Fruit fly (Drosophila melanogaster) whole organism, embryonic: ENCODE data around the gene nAChRbeta1.

Experiments
- Bgb ChIP-seq: fragments of 200-800 bp; sonication (Bioruptor generic); IDR thresholded peaks from 2 replicates; pipeline ENCODE4 v1.3.6; 2022; ENCODE audit warnings: missing biosample characterization, missing genetic modification characterization; ENCODE audit not compliant: partially characterized antibody
- CG10366 ChIP-seq: fragments of 200-800 bp; sonication (Bioruptor generic); IDR thresholded peaks from 2 replicates; pipeline ENCODE4 v1.3.6; 2022; ENCODE audit warnings: missing biosample characterization, missing genetic modification characterization
- CG11560 ChIP-seq: fragments of 200-800 bp; sonication (Bioruptor generic); IDR thresholded peaks from 3 replicates; pipeline ENCODE4 v1.3.6; 2022; ENCODE audit warnings: missing biosample characterization, missing genetic modification characterization
- CG12659 ChIP-seq: fragments of 200-800 bp; sonication (Bioruptor generic); optimal IDR thresholded peaks from 3 replicates; lab custom pipeline; 2017; ENCODE audit warnings: mild to moderate bottlenecking, missing biosample characterization, missing genetic modification reagents, missing genetic modification characterization
- CG15601 ChIP-seq: fragments of 200-800 bp; sonication (Bioruptor generic); optimal IDR thresholded peaks from 3 replicates; lab custom pipeline; 2019; ENCODE audit warnings: missing biosample characterization, mild to moderate bottlenecking, missing genetic modification characterization, moderate library complexity
- CG16813 ChIP-seq: fragments of 200-800 bp; sonication (Bioruptor generic); IDR thresholded peaks from 3 replicates; pipeline ENCODE4 v1.3.6; 2022; ENCODE audit warnings: missing biosample characterization, missing genetic modification characterization; ENCODE audit not compliant: partially characterized antibody
- CG17328 ChIP-seq: fragments of 200-800 bp; sonication (Bioruptor generic); IDR thresholded peaks from 2 replicates; pipeline ENCODE4 v1.3.6; 2022; ENCODE audit warnings: missing biosample characterization, missing genetic modification characterization
- CG17912 ChIP-seq: fragments of 200-800 bp; sonication (Bioruptor generic); optimal IDR thresholded peaks from 2 replicates; lab custom pipeline; 2018; ENCODE audit warnings: missing biosample characterization, mild to moderate bottlenecking, missing genetic modification characterization
- CG18764 ChIP-seq: fragments of 200-800 bp; sonication (Bioruptor generic); optimal IDR thresholded peaks from 3 replicates; lab custom pipeline; 2016; ENCODE audit warnings: missing biosample characterization, missing genetic modification characterization
- CG2678 ChIP-seq: fragments of 200-800 bp; sonication (Bioruptor generic); optimal IDR thresholded peaks from 3 replicates; lab custom pipeline; 2019; ENCODE audit warnings: missing biosample characterization, mild to moderate bottlenecking, missing genetic modification characterization, moderate library complexity
- CG7963 ChIP-seq: fragments of 200-800 bp; sonication (Bioruptor generic); IDR thresholded peaks from 3 replicates; pipeline ENCODE4 v1.3.6; 2022; ENCODE audit warnings: missing biosample characterization, missing genetic modification characterization; ENCODE audit not compliant: partially characterized antibody
- CG8944 ChIP-seq: fragments of 200-800 bp; sonication (Bioruptor generic); optimal IDR thresholded peaks from 3 replicates; lab custom pipeline; 2016; ENCODE audit warnings: missing biosample characterization, missing genetic modification characterization
- CG9609 ChIP-seq: fragments of 200-800 bp; sonication (Bioruptor generic); optimal IDR thresholded peaks from 3 replicates; lab custom pipeline; 2016; ENCODE audit warnings: missing biosample characterization, missing genetic modification characterization
- Eip74EF ChIP-seq, 2 experiments: fragments of 200-800 bp in 1 of 2; fragments of >200 bp in 1 of 2; sonication (Bioruptor generic) in 1 of 2; optimal IDR thresholded peaks; 2 replicates each; lab custom pipeline; 2017 to 2019; ENCODE audit warnings: missing biosample characterization in 2 of 2, missing genetic modification characterization in 2 of 2, mild to moderate bottlenecking in 1 of 2, moderate library complexity in 1 of 2
- Fer2 ChIP-seq: fragments of 200-800 bp; sonication (Bioruptor generic); optimal IDR thresholded peaks from 2 replicates; lab custom pipeline; 2018; ENCODE audit warnings: missing biosample characterization, mild to moderate bottlenecking, missing genetic modification characterization, moderate library complexity
- HLH3B ChIP-seq: fragments of 200-800 bp; sonication (Bioruptor generic); IDR thresholded peaks from 2 replicates; pipeline ENCODE4 v1.3.6; 2022; ENCODE audit warnings: missing biosample characterization, missing genetic modification characterization
- HLH54F ChIP-seq: fragments of 200-800 bp; sonication (Bioruptor generic); optimal IDR thresholded peaks from 3 replicates; lab custom pipeline; 2016; ENCODE audit warnings: missing biosample characterization, missing genetic modification characterization
- Hand ChIP-seq: fragments of 200-800 bp; sonication (Bioruptor generic); optimal IDR thresholded peaks from 2 replicates; lab custom pipeline; 2017; ENCODE audit warnings: mild to moderate bottlenecking, missing biosample characterization, missing genetic modification reagents, missing genetic modification characterization
- Hr78 ChIP-seq, 2 experiments: fragments of 200-800 bp in 1 of 2; fragments of >200 bp in 1 of 2; sonication (Bioruptor generic) in 1 of 2; optimal IDR thresholded peaks; 2 replicates each; lab custom pipeline; 2017 to 2019; ENCODE audit warnings: missing biosample characterization in 2 of 2, missing genetic modification characterization in 2 of 2, mild to moderate bottlenecking in 1 of 2, moderate library complexity in 1 of 2
- Lim3 ChIP-seq: fragments of 200-800 bp; sonication (Bioruptor generic); IDR thresholded peaks from 2 replicates; pipeline ENCODE4 v1.3.6; 2022; ENCODE audit warnings: missing biosample characterization, missing genetic modification characterization
- YL-1 ChIP-seq: fragments of 200-800 bp; sonication (Bioruptor generic); optimal IDR thresholded peaks from 3 replicates; lab custom pipeline; 2017; ENCODE audit warnings: missing biosample characterization, mild to moderate bottlenecking, missing genetic modification characterization
- bsh ChIP-seq, 2 experiments: fragments of 200-800 bp; sonication (Bioruptor generic); optimal IDR thresholded peaks; 2 replicates each; lab custom pipeline; 2017 to 2018; ENCODE audit warnings: mild to moderate bottlenecking in 2 of 2, missing biosample characterization in 2 of 2, missing genetic modification characterization in 2 of 2, moderate library complexity in 1 of 2
- btn ChIP-seq: fragments of 200-800 bp; sonication (Bioruptor generic); optimal IDR thresholded peaks from 2 replicates; lab custom pipeline; 2016; ENCODE audit warnings: missing biosample characterization, missing genetic modification characterization
- ci ChIP-seq: fragments of 200-800 bp; sonication (Bioruptor generic); IDR thresholded peaks from 3 replicates; pipeline ENCODE4 v1.3.6; 2022; ENCODE audit warnings: missing biosample characterization, missing genetic modification characterization
- dmrt99B ChIP-seq: fragments of 200-800 bp; sonication (Bioruptor generic); optimal IDR thresholded peaks from 2 replicates; lab custom pipeline; 2018; ENCODE audit warnings: missing biosample characterization, mild to moderate bottlenecking, missing genetic modification characterization, moderate library complexity
- fd96Cb ChIP-seq: fragments of 200-800 bp; sonication (Bioruptor generic); optimal IDR thresholded peaks from 2 replicates; lab custom pipeline; 2018; ENCODE audit warnings: missing biosample characterization, mild to moderate bottlenecking, missing genetic modification characterization, moderate library complexity
- grau ChIP-seq: fragments of 200-800 bp; optimal IDR thresholded peaks from 3 replicates; lab custom pipeline; 2019; ENCODE audit warnings: missing biosample characterization, mild to moderate bottlenecking, missing genetic modification characterization, moderate library complexity
- inv ChIP-seq: fragments of 200-800 bp; sonication (Bioruptor generic); IDR thresholded peaks from 2 replicates; pipeline ENCODE4 v1.3.6; 2022; ENCODE audit warnings: missing biosample characterization, missing genetic modification characterization; ENCODE audit not compliant: partially characterized antibody
- lov ChIP-seq, 2 experiments: fragments of 200-800 bp in 1 of 2; fragments of >200 bp in 1 of 2; sonication (Bioruptor generic) in 1 of 2; IDR thresholded peaks in 1 of 2; optimal IDR thresholded peaks in 1 of 2; 2 replicates in 1 of 2; 3 replicates in 1 of 2; pipeline versions ENCODE4 v1.3.6 to Lab custom; 2017 to 2022; ENCODE audit warnings: missing biosample characterization in 1 of 2, missing genetic modification characterization in 1 of 2
- nerfin-1 ChIP-seq: fragments of 200-800 bp; sonication (Bioruptor generic); optimal IDR thresholded peaks from 3 replicates; lab custom pipeline; 2019; ENCODE audit warnings: missing biosample characterization, mild to moderate bottlenecking, missing genetic modification characterization, moderate library complexity
- oc ChIP-seq: fragments of 200-800 bp; sonication (Bioruptor generic); optimal IDR thresholded peaks from 2 replicates; lab custom pipeline; 2018; ENCODE audit warnings: missing biosample characterization, mild to moderate bottlenecking, missing genetic modification characterization, moderate library complexity
- otp ChIP-seq: fragments of 200-800 bp; sonication (Bioruptor generic); IDR thresholded peaks from 3 replicates; pipeline ENCODE4, ENCODE4 v1.3.6; 2022; ENCODE audit warnings: missing biosample characterization, missing genetic modification characterization
- p53 ChIP-seq: fragments of 200-800 bp; sonication (Bioruptor generic); optimal IDR thresholded peaks from 2 replicates; lab custom pipeline; 2016; ENCODE audit warnings: missing biosample characterization, missing genetic modification characterization
- prd ChIP-seq, 3 experiments: fragments of >200 bp in 2 of 3; fragments of 200-800 bp in 1 of 3; sonication (Bioruptor generic) in 1 of 3; optimal IDR thresholded peaks in 2 of 3; IDR thresholded peaks in 1 of 3; 2 replicates in 2 of 3; 3 replicates in 1 of 3; pipeline versions ENCODE4 v1.3.6 to Lab custom; 2017 to 2022; ENCODE audit warnings: missing biosample characterization in 1 of 3, missing genetic modification characterization in 1 of 3
- psq ChIP-seq: fragments of 200-800 bp; sonication (Bioruptor generic); optimal IDR thresholded peaks from 2 replicates; lab custom pipeline; 2017; ENCODE audit warnings: missing biosample characterization, missing genetic modification characterization
- sens ChIP-seq: fragments of 200-800 bp; sonication (Bioruptor generic); peaks from one replicate; lab custom pipeline; 2016; ENCODE audit warnings: missing biosample characterization, missing genetic modification characterization
- sim ChIP-seq: fragments of 200-800 bp; sonication (Bioruptor generic); IDR thresholded peaks from 2 replicates; pipeline ENCODE4 v1.3.6; 2022; ENCODE audit warnings: missing biosample characterization, missing genetic modification characterization
- ssp ChIP-seq: fragments of 200-800 bp; sonication (Bioruptor generic); IDR thresholded peaks from 2 replicates; pipeline ENCODE4 v1.3.6; 2022; ENCODE audit warnings: missing biosample characterization, missing genetic modification characterization
- tna ChIP-seq: fragments of 200-800 bp; sonication (Bioruptor generic); IDR thresholded peaks from 2 replicates; pipeline ENCODE4 v1.3.6; 2022; ENCODE audit warnings: missing biosample characterization, missing genetic modification characterization; ENCODE audit not compliant: partially characterized antibody
- unpg ChIP-seq: fragments of 200-800 bp; sonication (Bioruptor generic); optimal IDR thresholded peaks from 3 replicates; lab custom pipeline; 2018; ENCODE audit warnings: missing biosample characterization, mild to moderate bottlenecking, missing genetic modification characterization, moderate library complexity
- vfl ChIP-seq: fragments of 200-800 bp; sonication (Bioruptor generic); optimal IDR thresholded peaks from 2 replicates; lab custom pipeline; 2016; ENCODE audit warnings: missing biosample characterization, missing genetic modification characterization
- vvl ChIP-seq: fragments of 200-800 bp; sonication (Bioruptor generic); IDR thresholded peaks from 2 replicates; pipeline ENCODE4 v1.3.6; 2022; ENCODE audit warnings: missing biosample characterization, missing genetic modification characterization
- z ChIP-seq: fragments of 200-800 bp; sonication (Bioruptor generic); IDR thresholded peaks from 3 replicates; pipeline ENCODE4 v1.3.6; 2022; ENCODE audit warnings: missing biosample characterization, missing genetic modification characterization
- zen ChIP-seq: fragments of 200-800 bp; sonication (Bioruptor generic); optimal IDR thresholded peaks from 3 replicates; lab custom pipeline; 2018; ENCODE audit warnings: missing biosample characterization, mild to moderate bottlenecking, missing genetic modification characterization, moderate library complexity

The nAChRbeta1 gene

DNA sequence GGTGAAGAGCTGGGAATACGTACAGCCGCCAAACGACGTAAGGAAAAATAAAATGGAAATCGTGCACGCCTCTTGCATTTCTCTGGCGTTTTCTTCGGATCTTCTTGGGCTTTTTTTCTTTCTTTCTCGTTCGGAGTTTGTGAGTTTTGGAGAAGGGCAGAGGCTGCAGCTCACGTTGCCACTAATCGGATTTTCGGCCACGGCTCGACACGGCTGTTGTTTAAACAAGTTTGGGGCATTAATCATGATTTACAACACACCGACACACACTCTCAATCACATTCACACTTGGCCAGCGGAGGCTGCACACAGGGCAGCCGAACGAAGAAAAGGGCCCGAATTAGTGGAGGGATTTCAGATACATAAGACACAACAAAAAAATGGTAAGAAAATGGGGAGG is 32.8 kb upstream of the nAChRbeta1 start (continued):
- no peak for TF ChIP-seq z (GFP tag; lab: Robert Waterston, UW)

dm6 chr3L:4397137-4397536 is 32.0 kb upstream of the nAChRbeta1 start:
- TF ChIP-seq sim (GFP tag; lab: Robert Waterston, UW) (no peak), psq (GFP tag; lab: Kevin White, UChicago) (no peak), YL-1 (GFP tag; lab: Kevin White, UChicago) (no peak), Bgb (GFP tag; lab: Robert Waterston, UW) (no peak), CG18764 (GFP tag; lab: Kevin White, UChicago) (no peak), CG10366 (no peak), dmrt99B (tag; lab: Kevin White, UChicago) (no peak), zen (tag; lab: Kevin White, UChicago) (no peak), Fer2 (tag; lab: Kevin White, UChicago) (no peak), CG17912 (GFP tag; lab: Kevin White, UChicago) (no peak), CG16813 (GFP tag; lab: Robert Waterston, UW) (no peak), HLH54F (GFP tag; lab: Kevin White, UChicago) (no peak), btn (no peak), nerfin-1 (tag; lab: Kevin White, UChicago) (no peak)

dm6 chr3L:4397874-4398273 is 31.3 kb upstream of the nAChRbeta1 start:
- TF ChIP-seq inv (no peak), bsh (GFP tag; optimal IDR thresholded peaks at IDR 0.05; lab: Kevin White, UChicago) (peak; percentile 12 to 24)

- TF ChIP-seq HLH3B (GFP tag; lab: Robert Waterston, UW): peak; percentile 20; the same call in 1 of the 2 replicates
- TF ChIP-seq CG17328 (GFP tag; lab: Robert Waterston, UW): peak; percentile 40; the same call in 1 of the 2 replicates
- TF ChIP-seq CG2678 (tag; lab: Kevin White, UChicago): peak; percentile 27
- TF ChIP-seq prd (optimal IDR thresholded peaks at IDR 0.05; lab: Kevin White, UChicago): no peak
- peak; percentile 60; the same call in 2 of the 3 replicates for TF ChIP-seq prd (GFP tag; IDR thresholded peaks at IDR 0.05; lab: Robert Waterston, UW)
- no peak for TF ChIP-seq CG12659
- no peak for TF ChIP-seq CG7963 (GFP tag; lab: Robert Waterston, UW)
- TF ChIP-seq fd96Cb: peak; percentile 31
- peak; percentile 19 for TF ChIP-seq unpg
- TF ChIP-seq p53: no peak
- peak; percentile 35 for TF ChIP-seq oc (tag; lab: Kevin White, UChicago)
- 0 out of 3 replicates have a peak, but pooled peaks have one; percentile 36 for TF ChIP-seq ci (GFP tag; lab: Robert Waterston, UW)
- peak in 1 of 2 experiments; percentile 6 for TF ChIP-seq Hr78 (GFP tag; optimal IDR thresholded peaks at IDR 0.05; lab: Kevin White, UChicago)
- no peak for TF ChIP-seq Hand (GFP tag; lab: Kevin White, UChicago)
- TF ChIP-seq lov (optimal IDR thresholded peaks at IDR 0.05; lab: Kevin White, UChicago): no peak
- no peak for TF ChIP-seq lov (GFP tag; IDR thresholded peaks at IDR 0.05; lab: Robert Waterston, UW)
- no peak for TF ChIP-seq CG11560
- peak; percentile 41 for TF ChIP-seq dmrt99B (tag; lab: Kevin White, UChicago)
- 0 out of 3 replicates have a peak, but pooled peaks have one; percentile 12 for TF ChIP-seq otp (GFP tag; lab: Robert Waterston, UW)
- no peak for TF ChIP-seq Lim3 (GFP tag; lab: Robert Waterston, UW)
- peak in 1 of 2 experiments; percentile 34 for TF ChIP-seq Eip74EF (GFP tag; optimal IDR thresholded peaks at IDR 0.05; lab: Kevin White, UChicago)
- peak; percentile 30 for TF ChIP-seq CG15601 (tag; lab: Kevin White, UChicago)
- TF ChIP-seq vfl: no peak
- TF ChIP-seq CG9609: no peak
- TF ChIP-seq tna: no peak
- no peak for TF ChIP-seq ssp (GFP tag; lab: Robert Waterston, UW)
- TF ChIP-seq vvl: peak; percentile 42; the same call in 1 of the 2 replicates
- peak; percentile 4 for TF ChIP-seq grau
- no peak for TF ChIP-seq CG8944 (GFP tag; lab: Kevin White, UChicago)
- peak; percentile 87 for TF ChIP-seq sens (GFP tag; lab: Kevin White, UChicago)
These were observed 29.2 kb upstream of the nAChRbeta1 start for dm6 chr3L:4399905-4400304.
